Fruit fly (Drosophila melanogaster) whole organism, embryonic: ENCODE data around the gene CG42827.

Experiments
- Atf-2 ChIP-seq: fragments of 200-800 bp; sonication (Bioruptor generic); optimal IDR thresholded peaks from 2 replicates; lab custom pipeline; 2016; ENCODE audit warnings: missing biosample characterization, missing genetic modification characterization
- Bdp1 ChIP-seq: fragments of 200-800 bp; sonication (Bioruptor generic); optimal IDR thresholded peaks from 3 replicates; lab custom pipeline; 2016; ENCODE audit warnings: missing biosample characterization, missing genetic modification characterization
- Blimp-1 ChIP-seq: fragments of 200-800 bp; sonication (Bioruptor generic); optimal IDR thresholded peaks from 3 replicates; lab custom pipeline; 2018; ENCODE audit warnings: missing biosample characterization, missing genetic modification characterization, mild to moderate bottlenecking, moderate library complexity, missing genetic modification reagents
- CG10431 ChIP-seq: fragments of 200-800 bp; sonication (Bioruptor generic); optimal IDR thresholded peaks from 3 replicates; lab custom pipeline; 2018; ENCODE audit warnings: missing biosample characterization, mild to moderate bottlenecking, missing genetic modification characterization
- CG1529 ChIP-seq: fragments of 200-800 bp; sonication (Bioruptor generic); optimal IDR thresholded peaks from 3 replicates; lab custom pipeline; 2018; ENCODE audit warnings: missing biosample characterization, missing genetic modification characterization
- CG1602 ChIP-seq: fragments of 200-800 bp; sonication (Bioruptor generic); optimal IDR thresholded peaks from 3 replicates; lab custom pipeline; 2016; ENCODE audit warnings: missing biosample characterization, missing genetic modification characterization
- CG16815 ChIP-seq: fragments of 200-800 bp; sonication (Bioruptor generic); optimal IDR thresholded peaks from 3 replicates; lab custom pipeline; 2017; ENCODE audit warnings: missing biosample characterization, mild to moderate bottlenecking, missing genetic modification characterization
- CG17802 ChIP-seq: fragments of 200-800 bp; sonication (Bioruptor generic); optimal IDR thresholded peaks from 2 replicates; lab custom pipeline; 2018; ENCODE audit warnings: missing biosample characterization, mild to moderate bottlenecking, missing genetic modification characterization, moderate library complexity
- CG3065 ChIP-seq: fragments of 200-800 bp; sonication (Bioruptor generic); optimal IDR thresholded peaks from 2 replicates; lab custom pipeline; 2016; ENCODE audit warnings: missing biosample characterization, missing genetic modification characterization
- CG3163 ChIP-seq: fragments of 200-800 bp; sonication (Bioruptor generic); optimal IDR thresholded peaks from 3 replicates; lab custom pipeline; 2016; ENCODE audit warnings: missing biosample characterization, missing genetic modification characterization
- CG5953 ChIP-seq: fragments of 200-800 bp; sonication (Bioruptor generic); IDR thresholded peaks from 2 replicates; pipeline ENCODE4 v1.3.6; 2022; ENCODE audit warnings: missing biosample characterization, missing genetic modification characterization
- CG8359 ChIP-seq: fragments of 200-800 bp; sonication (Bioruptor generic); optimal IDR thresholded peaks from 2 replicates; lab custom pipeline; 2017; ENCODE audit warnings: missing biosample characterization, mild to moderate bottlenecking, missing genetic modification characterization, borderline replicate concordance
- CG8765 ChIP-seq: fragments of 200-800 bp; sonication (Bioruptor generic); IDR thresholded peaks from 2 replicates; pipeline ENCODE4 v1.3.6; 2022; ENCODE audit warnings: missing biosample characterization, missing genetic modification characterization
- CG9727 ChIP-seq: fragments of 200-800 bp; sonication (Bioruptor generic); optimal IDR thresholded peaks from 3 replicates; lab custom pipeline; 2017; ENCODE audit warnings: missing biosample characterization, mild to moderate bottlenecking, missing genetic modification characterization
- CG9932 ChIP-seq: fragments of 200-800 bp; sonication (Bioruptor generic); IDR thresholded peaks from 2 replicates; pipeline ENCODE4 v1.3.6; 2022; ENCODE audit warnings: missing biosample characterization, missing genetic modification characterization
- Ets65A ChIP-seq: fragments of 200-800 bp; sonication (Bioruptor generic); peaks from one replicate; lab custom pipeline; 2016; ENCODE audit warnings: missing biosample characterization, missing genetic modification characterization
- GATAe ChIP-seq: fragments of 200-800 bp; sonication (Bioruptor generic); conservative IDR thresholded peaks from 2 replicates; pipeline ENCODE4 v1.3.6; 2022; ENCODE audit warnings: missing biosample characterization, missing genetic modification characterization
- Gug ChIP-seq: fragments of 200-800 bp; sonication (Bioruptor generic); IDR thresholded peaks from 4 replicates; pipeline ENCODE4 v1.3.6; 2022; ENCODE audit warnings: missing biosample characterization, missing genetic modification characterization
- HLH54F ChIP-seq: fragments of 200-800 bp; sonication (Bioruptor generic); optimal IDR thresholded peaks from 3 replicates; lab custom pipeline; 2016; ENCODE audit warnings: missing biosample characterization, missing genetic modification characterization
- Jarid2 ChIP-seq: fragments of 200-800 bp; sonication (Bioruptor generic); optimal IDR thresholded peaks from 3 replicates; lab custom pipeline; 2017; ENCODE audit warnings: mild to moderate bottlenecking, missing biosample characterization, missing genetic modification reagents, missing genetic modification characterization
- Kr ChIP-seq: fragments of 200-800 bp; sonication (Bioruptor generic); optimal IDR thresholded peaks from 2 replicates; lab custom pipeline; 2017; ENCODE audit warnings: missing biosample characterization, mild to moderate bottlenecking, missing genetic modification characterization
- MESR4 ChIP-seq: fragments of 200-800 bp; sonication (Bioruptor generic); optimal IDR thresholded peaks from 2 replicates; lab custom pipeline; 2018; ENCODE audit warnings: missing biosample characterization, mild to moderate bottlenecking, missing genetic modification characterization, moderate library complexity
- Max ChIP-seq: fragments of 200-800 bp; sonication (Bioruptor generic); optimal IDR thresholded peaks from 2 replicates; lab custom pipeline; 2016; ENCODE audit warnings: missing biosample characterization, mild to moderate bottlenecking, missing genetic modification characterization
- Mrtf ChIP-seq: fragments of 200-800 bp; sonication (Bioruptor generic); IDR thresholded peaks from 3 replicates; pipeline ENCODE4 v1.3.6; 2022; ENCODE audit warnings: missing biosample characterization, missing genetic modification characterization
- Myb ChIP-seq: fragments of 200-800 bp; sonication (Bioruptor generic); optimal IDR thresholded peaks from 2 replicates; lab custom pipeline; 2016; ENCODE audit warnings: missing biosample characterization, missing genetic modification characterization
- Neu2 ChIP-seq: fragments of 200-800 bp; sonication (Bioruptor generic); optimal IDR thresholded peaks from 3 replicates; lab custom pipeline; 2016; ENCODE audit warnings: missing biosample characterization, missing genetic modification characterization, borderline replicate concordance
- Nf-YC ChIP-seq: fragments of 200-800 bp; optimal IDR thresholded peaks from 3 replicates; lab custom pipeline; 2019; ENCODE audit warnings: missing biosample characterization, mild to moderate bottlenecking, missing genetic modification characterization, moderate library complexity
- Pdp1 ChIP-seq, 2 experiments: fragments of 200-800 bp; sonication (Bioruptor generic); optimal IDR thresholded peaks; 3 replicates each; lab custom pipeline; 2016; ENCODE audit warnings: missing biosample characterization in 2 of 2, missing genetic modification characterization in 2 of 2, mild to moderate bottlenecking in 1 of 2, moderate library complexity in 1 of 2
- Six4 ChIP-seq: fragments of 200-800 bp; sonication (Bioruptor generic); optimal IDR thresholded peaks from 2 replicates; lab custom pipeline; 2016; ENCODE audit warnings: missing biosample characterization, missing genetic modification characterization
- Sox100B ChIP-seq: fragments of 200-800 bp; sonication (Bioruptor generic); optimal IDR thresholded peaks from 3 replicates; lab custom pipeline; 2018; ENCODE audit warnings: missing biosample characterization, mild to moderate bottlenecking, missing genetic modification characterization
- Stat92E ChIP-seq, 3 experiments: fragments of >200 bp in 2 of 3; fragments of 200-800 bp in 1 of 3; sonication (Bioruptor generic) in 1 of 3; optimal IDR thresholded peaks; 2 replicates each; lab custom pipeline; 2017 to 2019; ENCODE audit warnings: missing biosample characterization in 3 of 3, missing genetic modification characterization in 3 of 3, mild to moderate bottlenecking in 1 of 3, moderate library complexity in 1 of 3
- TFAM ChIP-seq: fragments of 200-800 bp; sonication (Bioruptor generic); optimal IDR thresholded peaks from 2 replicates; lab custom pipeline; 2017; ENCODE audit warnings: missing biosample characterization, missing genetic modification characterization, inconsistent platforms
- Tbp ChIP-seq: fragments of >200 bp; optimal IDR thresholded peaks from 2 replicates; lab custom pipeline; 2018; ENCODE audit warnings: missing biosample characterization, missing genetic modification characterization
- Vsx1 ChIP-seq: fragments of 200-800 bp; sonication (Bioruptor generic); optimal IDR thresholded peaks from 2 replicates; lab custom pipeline; 2017; ENCODE audit warnings: missing biosample characterization, mild to moderate bottlenecking, missing genetic modification characterization, missing genetic modification reagents
- ara ChIP-seq: fragments of 200-800 bp; sonication (Bioruptor generic); IDR thresholded peaks from 2 replicates; pipeline ENCODE4 v1.3.6; 2022; ENCODE audit warnings: missing biosample characterization, missing genetic modification characterization
- cato ChIP-seq: fragments of 200-800 bp; sonication (Bioruptor generic); optimal IDR thresholded peaks from 2 replicates; lab custom pipeline; 2016; ENCODE audit warnings: missing biosample characterization, missing genetic modification characterization, borderline replicate concordance
- chn ChIP-seq: fragments of 200-800 bp; sonication (Bioruptor generic); optimal IDR thresholded peaks from 2 replicates; lab custom pipeline; 2016; ENCODE audit warnings: missing biosample characterization, missing genetic modification characterization
- crol ChIP-seq: fragments of 200-800 bp; sonication (Bioruptor generic); IDR thresholded peaks from 2 replicates; pipeline ENCODE4 v1.3.6; 2022; ENCODE audit warnings: missing biosample characterization, missing genetic modification characterization
- dmrt99B ChIP-seq: fragments of 200-800 bp; sonication (Bioruptor generic); optimal IDR thresholded peaks from 2 replicates; lab custom pipeline; 2018; ENCODE audit warnings: missing biosample characterization, mild to moderate bottlenecking, missing genetic modification characterization, moderate library complexity
- fd102C ChIP-seq: fragments of 200-800 bp; sonication (Bioruptor generic); optimal IDR thresholded peaks from 2 replicates; lab custom pipeline; 2018; ENCODE audit warnings: missing biosample characterization, mild to moderate bottlenecking, missing genetic modification characterization, moderate library complexity
- ftz-f1 ChIP-seq: fragments of 200-800 bp; sonication (Bioruptor generic); optimal IDR thresholded peaks from 2 replicates; lab custom pipeline; 2016; ENCODE audit warnings: missing biosample characterization, missing genetic modification characterization
- grau ChIP-seq: fragments of 200-800 bp; optimal IDR thresholded peaks from 3 replicates; lab custom pipeline; 2019; ENCODE audit warnings: missing biosample characterization, mild to moderate bottlenecking, missing genetic modification characterization, moderate library complexity
- lov ChIP-seq, 2 experiments: fragments of 200-800 bp in 1 of 2; fragments of >200 bp in 1 of 2; sonication (Bioruptor generic) in 1 of 2; IDR thresholded peaks in 1 of 2; optimal IDR thresholded peaks in 1 of 2; 2 replicates in 1 of 2; 3 replicates in 1 of 2; pipeline versions ENCODE4 v1.3.6 to Lab custom; 2017 to 2022; ENCODE audit warnings: missing biosample characterization in 1 of 2, missing genetic modification characterization in 1 of 2
- nom ChIP-seq: fragments of 200-800 bp; sonication (Bioruptor generic); optimal IDR thresholded peaks from 2 replicates; lab custom pipeline; 2017; ENCODE audit warnings: missing biosample characterization, missing genetic modification characterization, mild to moderate bottlenecking, moderate library complexity, missing genetic modification reagents
- repo ChIP-seq: fragments of 200-800 bp; sonication (Bioruptor generic); optimal IDR thresholded peaks from 2 replicates; lab custom pipeline; 2016; ENCODE audit warnings: missing biosample characterization, missing genetic modification characterization
- sens-2 ChIP-seq: fragments of 200-800 bp; sonication (Bioruptor generic); IDR thresholded peaks from 2 replicates; pipeline ENCODE4 v1.3.6; 2022; ENCODE audit warnings: missing biosample characterization, missing genetic modification characterization
- sqz ChIP-seq: fragments of 200-800 bp; sonication (Bioruptor generic); optimal IDR thresholded peaks from 3 replicates; lab custom pipeline; 2018; ENCODE audit warnings: missing biosample characterization, mild to moderate bottlenecking, missing genetic modification characterization

The CG42827 gene

dm6 chr3R:23326292-23326691, 46.4 kb upstream of the CG42827 start (continued):
- TF ChIP-seq lov (optimal IDR thresholded peaks at IDR 0.05; lab: Kevin White, UChicago) (no peak), lov (GFP tag; IDR thresholded peaks at IDR 0.05; lab: Robert Waterston, UW) (peak; percentile 85), TFAM (GFP tag; lab: Kevin White, UChicago) (peak; percentile 3), CG5953 (peak; percentile 58; the same call in 1 of the 2 replicates), dmrt99B (tag; lab: Kevin White, UChicago) (peak; percentile 82), chn (GFP tag; lab: Kevin White, UChicago) (peak; percentile 89), Max (GFP tag; lab: Kevin White, UChicago) (peak; percentile 82), ara (GFP tag; lab: Robert Waterston, UW) (peak; percentile 88), HLH54F (peak; percentile 74), CG8765 (GFP tag; lab: Robert Waterston, UW) (peak; percentile 77), CG9727 (GFP tag; lab: Kevin White, UChicago) (peak; percentile 89), Vsx1 (GFP tag; lab: Kevin White, UChicago) (peak; percentile 26), Atf-2 (GFP tag; lab: Kevin White, UChicago) (peak; percentile 85), CG17802 (tag; lab: Kevin White, UChicago) (peak; percentile 72), MESR4 (GFP tag; lab: Kevin White, UChicago) (peak; percentile 34), CG3163 (GFP tag; lab: Kevin White, UChicago) (peak; percentile 58), Sox100B (peak; percentile 72), Stat92E (GFP tag; optimal IDR thresholded peaks at IDR 0.05; lab: Kevin White, UChicago) (peak in 1 of 3 experiments; percentile 69), repo (GFP tag; lab: Kevin White, UChicago) (peak; percentile 72), CG1602 (GFP tag; lab: Kevin White, UChicago) (peak; percentile 78), grau (tag; lab: Kevin White, UChicago) (peak; percentile 85), Nf-YC (tag; lab: Kevin White, UChicago) (peak; percentile 34), Bdp1 (GFP tag; lab: Kevin White, UChicago) (peak; percentile 74), fd102C (GFP tag; lab: Kevin White, UChicago) (peak; percentile 59), Myb (GFP tag; lab: Kevin White, UChicago) (peak; percentile 71), nom (GFP tag; lab: Kevin White, UChicago) (peak; percentile 91), CG8359 (GFP tag; lab: Kevin White, UChicago) (peak; percentile 79), CG9932 (GFP tag; lab: Robert Waterston, UW) (peak; percentile 60), GATAe (GFP tag; lab: Robert Waterston, UW) (peak; percentile 39; the same call in 1 of the 2 replicates), Blimp-1 (GFP tag; lab: Kevin White, UChicago) (peak; percentile 89), Gug (GFP tag; lab: Robert Waterston, UW) (peak; percentile 68; the same call in 2 of the 4 replicates), CG3065 (GFP tag; lab: Kevin White, UChicago) (peak; percentile 76), CG16815 (GFP tag; lab: Kevin White, UChicago) (peak; percentile 88), sqz (peak; percentile 40), Tbp (GFP tag; lab: Kevin White, UChicago) (no peak), CG1529 (GFP tag; lab: Kevin White, UChicago) (peak; percentile 75), sens-2 (GFP tag; lab: Robert Waterston, UW) (peak; percentile 66), ftz-f1 (GFP tag; lab: Kevin White, UChicago) (no peak), Kr (GFP tag; lab: Kevin White, UChicago) (no peak), crol (GFP tag; lab: Robert Waterston, UW) (no peak), Mrtf (GFP tag; lab: Robert Waterston, UW) (peak; percentile 81), Jarid2 (GFP tag; lab: Kevin White, UChicago) (peak; percentile 30), Neu2 (GFP tag; lab: Kevin White, UChicago) (peak; percentile 10), Ets65A (peak; percentile 98), Pdp1 (GFP tag; optimal IDR thresholded peaks at IDR 0.05; lab: Kevin White, UChicago) (peak; percentile 84 to 86), CG10431 (GFP tag; lab: Kevin White, UChicago) (peak; percentile 62), Six4 (GFP tag; lab: Kevin White, UChicago) (peak; percentile 81), cato (GFP tag; lab: Kevin White, UChicago) (peak; percentile 77)
